Fruit fly (Drosophila melanogaster) whole organism: ENCODE measurements around the gene cue.

Experiments
- CG8478 ChIP-seq: fragments of >200 bp; optimal IDR thresholded peaks from 2 replicates; lab custom pipeline; 2018; ENCODE audit warnings: inconsistent platforms
- Dll ChIP-seq: fragments of >200 bp; optimal IDR thresholded peaks from 2 replicates; lab custom pipeline; 2017
- pan ChIP-seq: fragments of >200 bp; optimal IDR thresholded peaks from 2 replicates; lab custom pipeline; 2017
- psq ChIP-seq: fragments of >200 bp; optimal IDR thresholded peaks from 2 replicates; lab custom pipeline; 2017
- usp ChIP-seq: fragments of >200 bp; optimal IDR thresholded peaks from 2 replicates; lab custom pipeline; 2017; ENCODE audit warnings: missing biosample characterization, missing genetic modification characterization, mixed read lengths

dm6 chr3L:1489523-1489922 lies 27.5 kb downstream of the cue start, which contains the start of gene stet:
- no peak for TF ChIP-seq usp (GFP tag; lab: Kevin White, UChicago)
- TF ChIP-seq pan (lab: Kevin White, UChicago) = no peak
- no peak for TF ChIP-seq psq
- no peak for TF ChIP-seq CG8478
- no peak for TF ChIP-seq Dll (lab: Kevin White, UChicago)
